Comparison of ENCODE assay signal across 1 fruit fly cellular context in the genomic region with DNA sequence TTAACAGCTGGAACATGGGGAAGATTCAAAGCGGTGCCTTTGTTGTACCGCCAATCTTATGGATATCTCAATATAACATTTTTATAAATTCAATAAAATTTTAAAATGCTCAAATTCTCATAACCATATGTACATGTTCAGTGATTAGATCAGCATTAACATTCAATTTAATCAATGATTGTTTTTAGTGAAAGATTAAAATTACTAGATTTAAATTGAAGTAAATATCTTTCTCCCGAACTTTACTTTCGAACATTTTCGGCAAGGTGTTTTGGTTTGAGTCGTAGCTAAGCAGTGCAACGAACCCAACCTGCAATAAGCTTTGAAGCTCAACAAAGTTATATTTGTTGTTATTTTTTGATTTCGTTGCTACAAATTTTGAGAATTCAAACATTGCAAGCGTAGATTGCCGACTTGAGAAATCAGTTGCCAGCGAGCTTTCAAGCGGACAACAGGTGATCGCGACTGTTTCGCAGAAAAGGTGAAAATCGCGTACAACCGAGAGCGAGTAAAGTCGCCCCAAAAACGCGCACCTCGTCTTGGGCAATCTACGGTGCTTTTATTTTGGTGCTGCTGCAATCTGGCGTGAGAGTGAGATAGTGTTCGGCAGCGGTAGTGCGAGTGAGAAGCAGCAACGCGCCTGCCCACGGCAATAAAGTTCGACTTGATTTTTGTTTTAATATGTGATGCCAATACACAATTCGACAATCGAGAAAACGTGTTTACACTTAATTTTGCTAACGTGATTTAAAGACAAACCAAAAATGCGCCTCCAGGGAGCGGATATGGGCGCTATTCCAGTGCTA.
A peak's percentile ranks its signal among the peaks of the same experiment; 100 is the strongest.
TF ChIP-seq lines count a peak whose summit lies in the region.

A gene (plus strand): TSS at position 423 of the 806 bp plus-strand sequence.

TF ChIP-seq in whole organism, embryonic, 481 proteins besides CTCF, POLR2A, EP300 and RAD21 (continued from another document and continues in another):
- TF ChIP-seq CG31441 (GFP tag; IDR thresholded peaks at IDR 0.05; lab: Robert Waterston, UW) (no peak; the same call in 1 of the 2 replicates), Nf-YC (tag; optimal IDR thresholded peaks at IDR 0.05; lab: Kevin White, UChicago) (no peak), Elba2 (GFP tag; optimal IDR thresholded peaks at IDR 0.05; lab: Kevin White, UChicago) (no peak), pzg (GFP tag; optimal IDR thresholded peaks at IDR 0.05; lab: Kevin White, UChicago) (peak; percentile 8), CG13775 (GFP tag; optimal IDR thresholded peaks at IDR 0.05; lab: Kevin White, UChicago) (no peak), Atf-2 (GFP tag; optimal IDR thresholded peaks at IDR 0.05; lab: Kevin White, UChicago) (no peak), CG30403 (GFP tag; optimal IDR thresholded peaks at IDR 0.05; lab: Kevin White, UChicago) (peak; percentile 29), Usf (GFP tag; optimal IDR thresholded peaks at IDR 0.05; lab: Kevin White, UChicago) (no peak), pnt (GFP tag; optimal IDR thresholded peaks at IDR 0.05; lab: Kevin White, UChicago) (no peak), unc-4 (GFP tag; IDR thresholded peaks at IDR 0.05; lab: Robert Waterston, UW; ENCODE audit: partially characterized antibody) (no peak), CG11696 (GFP tag; IDR thresholded peaks at IDR 0.05; lab: Robert Waterston, UW) (no peak), repo (GFP tag; optimal IDR thresholded peaks at IDR 0.05; lab: Kevin White, UChicago) (no peak), kni (GFP tag; optimal IDR thresholded peaks at IDR 0.05; lab: Kevin White, UChicago) (no peak), ci (GFP tag; IDR thresholded peaks at IDR 0.05; lab: Robert Waterston, UW) (peak; percentile 35; the same call in 1 of the 3 replicates), Max (GFP tag; optimal IDR thresholded peaks at IDR 0.05; lab: Kevin White, UChicago) (no peak), CG15601 (tag; optimal IDR thresholded peaks at IDR 0.05; lab: Kevin White, UChicago) (peak; percentile 23), twi (tag; optimal IDR thresholded peaks at IDR 0.05; lab: Kevin White, UChicago) (no peak), CG17385 (GFP tag; optimal IDR thresholded peaks at IDR 0.05; lab: Kevin White, UChicago) (no peak), Taf1 (GFP tag; IDR thresholded peaks at IDR 0.05; lab: Robert Waterston, UW) (no peak), Sox102F (GFP tag; optimal IDR thresholded peaks at IDR 0.05; lab: Kevin White, UChicago) (peak; percentile 56), CG11456 (GFP tag; IDR thresholded peaks at IDR 0.05; lab: Robert Waterston, UW) (no peak), CG3407 (GFP tag; optimal IDR thresholded peaks at IDR 0.05; lab: Kevin White, UChicago) (no peak), gsb-n (tag; optimal IDR thresholded peaks at IDR 0.05; lab: Kevin White, UChicago) (no peak), Rfx (GFP tag; IDR thresholded peaks at IDR 0.05; lab: Robert Waterston, UW) (0 out of 2 replicates have a peak, but pooled peaks have one; percentile 59), zen2 (GFP tag; IDR thresholded peaks at IDR 0.05; lab: Robert Waterston, UW; ENCODE audit: partially characterized antibody) (no peak), nau (GFP tag; optimal IDR thresholded peaks at IDR 0.05; lab: Kevin White, UChicago) (no peak), sima (GFP tag; optimal IDR thresholded peaks at IDR 0.05; lab: Kevin White, UChicago) (no peak), CG31224 (GFP tag; IDR thresholded peaks at IDR 0.05; lab: Robert Waterston, UW) (no peak), prd (optimal IDR thresholded peaks at IDR 0.05; lab: Kevin White, UChicago) (no peak), prd (GFP tag; IDR thresholded peaks at IDR 0.05; lab: Robert Waterston, UW) (0 out of 3 replicates have a peak, but pooled peaks have one; percentile 37), caup (GFP tag; optimal IDR thresholded peaks at IDR 0.05; lab: Kevin White, UChicago; ENCODE audit: severe bottlenecking) (peak; percentile 15), CG14667 (GFP tag; IDR thresholded peaks at IDR 0.05; lab: Robert Waterston, UW) (no peak), grau (tag; optimal IDR thresholded peaks at IDR 0.05; lab: Kevin White, UChicago) (no peak), Six4 (GFP tag; optimal IDR thresholded peaks at IDR 0.05; lab: Kevin White, UChicago) (no peak), stwl (tag; optimal IDR thresholded peaks at IDR 0.05; lab: Kevin White, UChicago) (peak; percentile 0), Trl (optimal IDR thresholded peaks at IDR 0.05; lab: Kevin White, UChicago) (no peak), Trl (GFP tag; optimal IDR thresholded peaks at IDR 0.05; lab: Kevin White, UChicago) (peak; percentile 2), CG4404 (GFP tag; IDR thresholded peaks at IDR 0.05; lab: Robert Waterston, UW) (no peak), ems (GFP tag; optimal IDR thresholded peaks at IDR 0.05; lab: Kevin White, UChicago) (no peak), Oli (tag; optimal IDR thresholded peaks at IDR 0.05; lab: Kevin White, UChicago) (no peak), knrl (GFP tag; IDR thresholded peaks at IDR 0.05; lab: Robert Waterston, UW; ENCODE audit: partially characterized antibody) (no peak; the same call in 2 of the 3 replicates), CG10979 (tag; optimal IDR thresholded peaks at IDR 0.05; lab: Kevin White, UChicago) (no peak), CG17359 (tag; optimal IDR thresholded peaks at IDR 0.05; lab: Kevin White, UChicago) (no peak), grn (GFP tag; optimal IDR thresholded peaks at IDR 0.05; lab: Kevin White, UChicago) (no peak), CG2116 (GFP tag; optimal IDR thresholded peaks at IDR 0.05; lab: Kevin White, UChicago) (no peak), gfzf (GFP tag; optimal IDR thresholded peaks at IDR 0.05; lab: Kevin White, UChicago) (peak; percentile 29), trh (GFP tag; optimal IDR thresholded peaks at IDR 0.05; lab: Kevin White, UChicago) (no peak), gsb (GFP tag; IDR thresholded peaks at IDR 0.05; lab: Robert Waterston, UW) (no peak), CG12744 (GFP tag; optimal IDR thresholded peaks at IDR 0.05; lab: Kevin White, UChicago) (no peak), CG7357 (GFP tag; IDR thresholded peaks at IDR 0.05; lab: Robert Waterston, UW) (no peak; the same call in 2 of the 3 replicates), H15 (GFP tag; IDR thresholded peaks at IDR 0.05; lab: Robert Waterston, UW) (no peak), CG17568 (GFP tag; optimal IDR thresholded peaks at IDR 0.05; lab: Kevin White, UChicago) (no peak), tin (GFP tag; optimal IDR thresholded peaks at IDR 0.05; lab: Kevin White, UChicago) (peak; percentile 42), klu (GFP tag; IDR thresholded peaks at IDR 0.05; lab: Robert Waterston, UW) (no peak), Hmr (GFP tag; optimal IDR thresholded peaks at IDR 0.05; lab: Kevin White, UChicago) (peak; percentile 35), Dip2 (GFP tag; IDR thresholded peaks at IDR 0.05; lab: Robert Waterston, UW) (no peak), CG13894 (tag; optimal IDR thresholded peaks at IDR 0.05; lab: Kevin White, UChicago) (peak; percentile 57), dimm (GFP tag; IDR thresholded peaks at IDR 0.05; lab: Robert Waterston, UW) (no peak), Sin3A (optimal IDR thresholded peaks at IDR 0.05; lab: Kevin White, UChicago) (no peak), CG18476 (GFP tag; optimal IDR thresholded peaks at IDR 0.05; lab: Kevin White, UChicago) (no peak), sd (tag; optimal IDR thresholded peaks at IDR 0.05; lab: Kevin White, UChicago) (peak; percentile 31), psq (GFP tag; optimal IDR thresholded peaks at IDR 0.05; lab: Kevin White, UChicago) (no peak), PHDP (tag; optimal IDR thresholded peaks at IDR 0.05; lab: Kevin White, UChicago) (peak; percentile 50), btn (GFP tag; optimal IDR thresholded peaks at IDR 0.05; lab: Kevin White, UChicago) (no peak), CG3163 (GFP tag; optimal IDR thresholded peaks at IDR 0.05; lab: Kevin White, UChicago) (no peak), lov (optimal IDR thresholded peaks at IDR 0.05; lab: Kevin White, UChicago) (no peak), lov (GFP tag; IDR thresholded peaks at IDR 0.05; lab: Robert Waterston, UW) (no peak), Hsf (GFP tag; optimal IDR thresholded peaks at IDR 0.05; lab: Kevin White, UChicago) (peak; percentile 52), Tbp (GFP tag; optimal IDR thresholded peaks at IDR 0.05; lab: Kevin White, UChicago) (no peak), CG11398 (GFP tag; optimal IDR thresholded peaks at IDR 0.05; lab: Kevin White, UChicago) (no peak), CG12299 (tag; optimal IDR thresholded peaks at IDR 0.05; lab: Kevin White, UChicago) (peak; percentile 15), Camta (GFP tag; optimal IDR thresholded peaks at IDR 0.05; lab: Kevin White, UChicago) (no peak), Vsx1 (GFP tag; optimal IDR thresholded peaks at IDR 0.05; lab: Kevin White, UChicago) (no peak), Hr39 (optimal IDR thresholded peaks at IDR 0.05; lab: Kevin White, UChicago) (no peak), Aef1 (GFP tag; IDR thresholded peaks at IDR 0.05; lab: Robert Waterston, UW) (0 out of 3 replicates have a peak, but pooled peaks have one; percentile 29), vvl (GFP tag; IDR thresholded peaks at IDR 0.05; lab: Robert Waterston, UW) (0 out of 2 replicates have a peak, but pooled peaks have one; percentile 30), CG15479 (GFP tag; optimal IDR thresholded peaks at IDR 0.05; lab: Kevin White, UChicago) (no peak), shn (GFP tag; optimal IDR thresholded peaks at IDR 0.05; lab: Kevin White, UChicago) (no peak), HLH4C (GFP tag; IDR thresholded peaks at IDR 0.05; lab: Robert Waterston, UW; ENCODE audit: partially characterized antibody) (no peak), Dad (GFP tag; optimal IDR thresholded peaks at IDR 0.05; lab: Kevin White, UChicago) (no peak), CG18619 (GFP tag; optimal IDR thresholded peaks at IDR 0.05; lab: Kevin White, UChicago) (peak; percentile 7), ap (GFP tag; IDR thresholded peaks at IDR 0.05; lab: Robert Waterston, UW) (no peak), ash1 (GFP tag; optimal IDR thresholded peaks at IDR 0.05; lab: Kevin White, UChicago) (no peak), lbe (GFP tag; optimal IDR thresholded peaks at IDR 0.05; lab: Kevin White, UChicago) (peak; percentile 13), CG4617 (GFP tag; optimal IDR thresholded peaks at IDR 0.05; lab: Kevin White, UChicago; ENCODE audit: borderline replicate concordance) (no peak), odd (GFP tag; optimal IDR thresholded peaks at IDR 0.05; lab: Kevin White, UChicago) (no peak), seq (GFP tag; IDR thresholded peaks at IDR 0.05; lab: Robert Waterston, UW) (no peak), zf30C (GFP tag; optimal IDR thresholded peaks at IDR 0.05; lab: Kevin White, UChicago) (no peak), HHEX (GFP tag; optimal IDR thresholded peaks at IDR 0.05; lab: Kevin White, UChicago) (no peak), bab2 (GFP tag; optimal IDR thresholded peaks at IDR 0.05; lab: Kevin White, UChicago) (peak; percentile 24), bsh (GFP tag; optimal IDR thresholded peaks at IDR 0.05; lab: Kevin White, UChicago) (no peak), CG3065 (GFP tag; optimal IDR thresholded peaks at IDR 0.05; lab: Kevin White, UChicago) (no peak), CG12236 (GFP tag; optimal IDR thresholded peaks at IDR 0.05; lab: Kevin White, UChicago) (no peak), stc (GFP tag; IDR thresholded peaks at IDR 0.05; lab: Robert Waterston, UW) (no peak), h (optimal IDR thresholded peaks at IDR 0.05; lab: Kevin White, UChicago) (no peak), CG18764 (GFP tag; optimal IDR thresholded peaks at IDR 0.05; lab: Kevin White, UChicago) (no peak), CG13123 (GFP tag; optimal IDR thresholded peaks at IDR 0.05; lab: Kevin White, UChicago) (no peak), bcd (GFP tag; optimal IDR thresholded peaks at IDR 0.05; lab: Kevin White, UChicago) (peak; percentile 41), phol (tag; optimal IDR thresholded peaks at IDR 0.05; lab: Kevin White, UChicago) (no peak), CG12391 (tag; optimal IDR thresholded peaks at IDR 0.05; lab: Kevin White, UChicago) (no peak), gcm (GFP tag; optimal IDR thresholded peaks at IDR 0.05; lab: Kevin White, UChicago) (no peak), rib (GFP tag; IDR thresholded peaks at IDR 0.05; lab: Robert Waterston, UW) (no peak), Antp (GFP tag; optimal IDR thresholded peaks at IDR 0.05; lab: Kevin White, UChicago) (peak; percentile 20), HLH54F (GFP tag; optimal IDR thresholded peaks at IDR 0.05; lab: Kevin White, UChicago) (peak; percentile 33), lola (GFP tag; optimal IDR thresholded peaks at IDR 0.05; lab: Kevin White, UChicago) (no peak), jigr1 (GFP tag; IDR thresholded peaks at IDR 0.05; lab: Robert Waterston, UW) (no peak), CG11695 (GFP tag; IDR thresholded peaks at IDR 0.05; lab: Robert Waterston, UW) (no peak; the same call in 2 of the 3 replicates), CG8281 (tag; optimal IDR thresholded peaks at IDR 0.05; lab: Kevin White, UChicago) (peak; percentile 54), zen (tag; optimal IDR thresholded peaks at IDR 0.05; lab: Kevin White, UChicago) (no peak), CG4360 (GFP tag; IDR thresholded peaks at IDR 0.05; lab: Robert Waterston, UW) (0 out of 2 replicates have a peak, but pooled peaks have one; percentile 18), wor (GFP tag; IDR thresholded peaks at IDR 0.05; lab: Robert Waterston, UW) (no peak), CG2202 (tag; optimal IDR thresholded peaks at IDR 0.05; lab: Kevin White, UChicago) (no peak), E2f1 (GFP tag; IDR thresholded peaks at IDR 0.05; lab: Robert Waterston, UW) (no peak), CG2875 (GFP tag; optimal IDR thresholded peaks at IDR 0.05; lab: Kevin White, UChicago) (no peak), CG11093 (GFP tag; IDR thresholded peaks at IDR 0.05; lab: Robert Waterston, UW) (no peak), Atf6 (GFP tag; IDR thresholded peaks at IDR 0.05; lab: Robert Waterston, UW) (no peak), otp (GFP tag; IDR thresholded peaks at IDR 0.05; lab: Robert Waterston, UW) (no peak), CG1602 (GFP tag; optimal IDR thresholded peaks at IDR 0.05; lab: Kevin White, UChicago) (no peak), CG15269 (tag; optimal IDR thresholded peaks at IDR 0.05; lab: Kevin White, UChicago) (no peak), Hand (GFP tag; optimal IDR thresholded peaks at IDR 0.05; lab: Kevin White, UChicago) (no peak), maf-S (GFP tag; optimal IDR thresholded peaks at IDR 0.05; lab: Kevin White, UChicago) (peak; percentile 10), emc (GFP tag; optimal IDR thresholded peaks at IDR 0.05; lab: Kevin White, UChicago) (no peak), Myb (GFP tag; optimal IDR thresholded peaks at IDR 0.05; lab: Kevin White, UChicago) (peak; percentile 53), CG17802 (tag; optimal IDR thresholded peaks at IDR 0.05; lab: Kevin White, UChicago) (no peak), ATbp (GFP tag; optimal IDR thresholded peaks at IDR 0.05; lab: Kevin White, UChicago) (no peak), trem (tag; optimal IDR thresholded peaks at IDR 0.05; lab: Kevin White, UChicago) (no peak)
